Comparison of ENCODE assay signal across 1 fruit fly cellular context in the genomic region with DNA sequence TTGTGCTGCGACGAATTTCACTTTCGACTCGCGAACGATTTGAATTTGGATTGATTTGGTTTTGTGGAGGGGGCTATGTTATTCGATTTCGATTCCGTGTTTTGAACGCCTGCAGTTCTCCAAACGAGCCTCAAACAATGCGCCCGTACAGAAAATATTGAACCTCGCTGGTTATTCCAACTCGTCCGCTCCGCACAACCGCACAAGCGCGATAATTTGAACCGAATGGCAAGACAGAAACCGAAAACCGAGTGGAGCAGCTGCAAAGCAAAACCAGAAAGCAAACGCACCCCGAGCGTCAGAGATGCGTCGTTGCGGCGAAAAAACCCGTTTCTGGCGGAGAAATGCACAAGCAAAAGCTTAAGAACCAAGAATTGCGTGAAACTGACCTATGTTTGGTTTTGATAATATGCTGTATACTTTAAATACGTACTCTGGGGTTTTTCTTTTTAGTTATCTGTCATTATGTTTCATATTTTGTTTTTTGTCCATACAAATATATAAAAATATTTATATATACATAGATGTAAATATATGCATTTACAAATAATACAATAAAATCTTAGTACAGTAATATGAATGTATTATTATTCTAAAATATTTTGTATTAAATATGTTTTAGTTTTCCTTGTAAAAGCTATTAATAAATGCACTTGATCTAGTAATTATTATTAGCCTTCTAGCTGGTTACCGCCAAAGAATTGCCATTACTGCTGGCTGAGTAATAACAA.
A peak's percentile ranks its signal among the peaks of the same experiment; 100 is the strongest.
TF ChIP-seq lines count a peak whose summit lies in the region.

Gene Dyrk2, minus strand, starts transcription at position 231 of the 731 bp plus-strand sequence.

TF ChIP-seq in whole organism, embryonic, 481 proteins besides CTCF, POLR2A, EP300 and RAD21 (continued from another document and continues in another):
- no peak for TF ChIP-seq Mrtf (GFP tag; IDR thresholded peaks at IDR 0.05; lab: Robert Waterston, UW)
- TF ChIP-seq CG10321 (GFP tag; IDR thresholded peaks at IDR 0.05; lab: Robert Waterston, UW), result no peak; the same call in 1 of the 2 replicates
- TF ChIP-seq CG11504 (tag; optimal IDR thresholded peaks at IDR 0.05; lab: Kevin White, UChicago), result peak; percentile 63
- peak; percentile 32; the same call in 1 of the 4 replicates for TF ChIP-seq Gug (GFP tag; IDR thresholded peaks at IDR 0.05; lab: Robert Waterston, UW)
- no peak for TF ChIP-seq CG10654 (GFP tag; optimal IDR thresholded peaks at IDR 0.05; lab: Kevin White, UChicago)
- TF ChIP-seq Oli (tag; optimal IDR thresholded peaks at IDR 0.05; lab: Kevin White, UChicago), result peak; percentile 36
- TF ChIP-seq stwl (tag; optimal IDR thresholded peaks at IDR 0.05; lab: Kevin White, UChicago), result peak; percentile 43
- TF ChIP-seq CG12104 (GFP tag; optimal IDR thresholded peaks at IDR 0.05; lab: Kevin White, UChicago), result peak; percentile 21
- no peak for TF ChIP-seq CG4730 (GFP tag; IDR thresholded peaks at IDR 0.05; lab: Robert Waterston, UW)
- TF ChIP-seq z (GFP tag; IDR thresholded peaks at IDR 0.05; lab: Robert Waterston, UW), result peak; percentile 81
- no peak for TF ChIP-seq CG16863 (GFP tag; optimal IDR thresholded peaks at IDR 0.05; lab: Kevin White, UChicago)
- TF ChIP-seq wek (GFP tag; optimal IDR thresholded peaks at IDR 0.05; lab: Kevin White, UChicago), result peak; percentile 40
- TF ChIP-seq CG3847 (GFP tag; IDR thresholded peaks at IDR 0.05; lab: Robert Waterston, UW), result no peak
- no peak for TF ChIP-seq crc (GFP tag; optimal IDR thresholded peaks at IDR 0.05; lab: Kevin White, UChicago)
- TF ChIP-seq sc (optimal IDR thresholded peaks at IDR 0.05; lab: Kevin White, UChicago), result no peak
- TF ChIP-seq sc (GFP tag; optimal IDR thresholded peaks at IDR 0.05; lab: Kevin White, UChicago), result peak; percentile 31
- TF ChIP-seq Nf-YA (GFP tag; IDR thresholded peaks at IDR 0.05; lab: Robert Waterston, UW), result no peak
- TF ChIP-seq CG2202 (tag; optimal IDR thresholded peaks at IDR 0.05; lab: Kevin White, UChicago), result no peak
- no peak for TF ChIP-seq Dfd (GFP tag; optimal IDR thresholded peaks at IDR 0.05; lab: Kevin White, UChicago)
- TF ChIP-seq Rx (GFP tag; IDR thresholded peaks at IDR 0.05; lab: Robert Waterston, UW), result no peak
- no peak for TF ChIP-seq Neu2 (GFP tag; optimal IDR thresholded peaks at IDR 0.05; lab: Kevin White, UChicago; ENCODE audit: borderline replicate concordance)
- peak; percentile 69 for TF ChIP-seq gem (tag; optimal IDR thresholded peaks at IDR 0.05; lab: Kevin White, UChicago)
- no peak for TF ChIP-seq D (optimal IDR thresholded peaks at IDR 0.05; lab: Kevin White, UChicago)
- TF ChIP-seq D (GFP tag; optimal IDR thresholded peaks at IDR 0.05; lab: Kevin White, UChicago), result peak; percentile 45
- TF ChIP-seq BEAF-32 (GFP tag; optimal IDR thresholded peaks at IDR 0.05; lab: Kevin White, UChicago), result no peak
- no peak for TF ChIP-seq fd96Cb (tag; optimal IDR thresholded peaks at IDR 0.05; lab: Kevin White, UChicago)
- peak; percentile 42 for TF ChIP-seq gsb-n (tag; optimal IDR thresholded peaks at IDR 0.05; lab: Kevin White, UChicago)
- no peak for TF ChIP-seq dati (GFP tag; IDR thresholded peaks at IDR 0.05; lab: Robert Waterston, UW)
- peak; percentile 57; the same call in 1 of the 2 replicates for TF ChIP-seq amos (GFP tag; IDR thresholded peaks at IDR 0.05; lab: Robert Waterston, UW; ENCODE audit: partially characterized antibody)
- TF ChIP-seq row (GFP tag; IDR thresholded peaks at IDR 0.05; lab: Robert Waterston, UW), result peak; percentile 93
- no peak for TF ChIP-seq Hmx (GFP tag; optimal IDR thresholded peaks at IDR 0.05; lab: Kevin White, UChicago)
- TF ChIP-seq CG16815 (GFP tag; optimal IDR thresholded peaks at IDR 0.05; lab: Kevin White, UChicago), result no peak
- TF ChIP-seq CG18011 (GFP tag; optimal IDR thresholded peaks at IDR 0.05; lab: Kevin White, UChicago), result no peak
- TF ChIP-seq CG4424 (GFP tag; optimal IDR thresholded peaks at IDR 0.05; lab: Kevin White, UChicago), result peak; percentile 24
- TF ChIP-seq Myb (GFP tag; optimal IDR thresholded peaks at IDR 0.05; lab: Kevin White, UChicago), result peak; percentile 8
- peak; percentile 4 for TF ChIP-seq pros (GFP tag; optimal IDR thresholded peaks at IDR 0.05; lab: Kevin White, UChicago)
- peak; percentile 54 for TF ChIP-seq ash1 (GFP tag; optimal IDR thresholded peaks at IDR 0.05; lab: Kevin White, UChicago)
- TF ChIP-seq H2.0 (GFP tag; IDR thresholded peaks at IDR 0.05; lab: Robert Waterston, UW), result no peak
- TF ChIP-seq CG15696 (tag; optimal IDR thresholded peaks at IDR 0.05; lab: Kevin White, UChicago), result no peak
- TF ChIP-seq CG10462 (GFP tag; optimal IDR thresholded peaks at IDR 0.05; lab: Kevin White, UChicago), result no peak
- no peak for TF ChIP-seq Doc2 (GFP tag; IDR thresholded peaks at IDR 0.05; lab: Robert Waterston, UW)
- TF ChIP-seq CG4360 (GFP tag; IDR thresholded peaks at IDR 0.05; lab: Robert Waterston, UW), result 0 out of 2 replicates have a peak, but pooled peaks have one; percentile 30
- no peak for TF ChIP-seq pum (GFP tag; optimal IDR thresholded peaks at IDR 0.05; lab: Kevin White, UChicago)
- peak; percentile 19 for TF ChIP-seq HHEX (GFP tag; optimal IDR thresholded peaks at IDR 0.05; lab: Kevin White, UChicago)
- no peak for TF ChIP-seq jumu (GFP tag; optimal IDR thresholded peaks at IDR 0.05; lab: Kevin White, UChicago)
- TF ChIP-seq C15 (GFP tag; IDR thresholded peaks at IDR 0.05; lab: Robert Waterston, UW), result no peak
- TF ChIP-seq bbx (GFP tag; IDR thresholded peaks at IDR 0.05; lab: Robert Waterston, UW; ENCODE audit: partially characterized antibody), result peak; percentile 76
- peak; percentile 51; the same call in 1 of the 3 replicates for TF ChIP-seq zfh1 (GFP tag; IDR thresholded peaks at IDR 0.05; lab: Robert Waterston, UW)
- no peak for TF ChIP-seq gfzf (GFP tag; optimal IDR thresholded peaks at IDR 0.05; lab: Kevin White, UChicago)
- TF ChIP-seq sr (GFP tag; IDR thresholded peaks at IDR 0.05; lab: Robert Waterston, UW), result no peak; the same call in 2 of the 3 replicates
- peak; percentile 17 for TF ChIP-seq BtbVII (GFP tag; optimal IDR thresholded peaks at IDR 0.05; lab: Kevin White, UChicago)
- TF ChIP-seq CG15269 (tag; optimal IDR thresholded peaks at IDR 0.05; lab: Kevin White, UChicago), result no peak
- TF ChIP-seq CG9876 (GFP tag; optimal IDR thresholded peaks at IDR 0.05; lab: Kevin White, UChicago), result no peak
- peak; percentile 48 for TF ChIP-seq CG7839 (tag; optimal IDR thresholded peaks at IDR 0.05; lab: Kevin White, UChicago)
- TF ChIP-seq CG1529 (GFP tag; optimal IDR thresholded peaks at IDR 0.05; lab: Kevin White, UChicago), result no peak
- TF ChIP-seq exex (tag; optimal IDR thresholded peaks at IDR 0.05; lab: Kevin White, UChicago), result no peak
- TF ChIP-seq CG8944 (GFP tag; optimal IDR thresholded peaks at IDR 0.05; lab: Kevin White, UChicago), result no peak
- TF ChIP-seq hbn (GFP tag; IDR thresholded peaks at IDR 0.05; lab: Robert Waterston, UW; ENCODE audit: partially characterized antibody), result no peak
- no peak for TF ChIP-seq CG6683 (GFP tag; optimal IDR thresholded peaks at IDR 0.05; lab: Kevin White, UChicago)
- peak; percentile 45 for TF ChIP-seq cwo (GFP tag; optimal IDR thresholded peaks at IDR 0.05; lab: Kevin White, UChicago)
- TF ChIP-seq CG15011 (GFP tag; optimal IDR thresholded peaks at IDR 0.05; lab: Kevin White, UChicago), result no peak
- no peak; the same call in 2 of the 3 replicates for TF ChIP-seq CG11093 (GFP tag; IDR thresholded peaks at IDR 0.05; lab: Robert Waterston, UW)
- no peak for TF ChIP-seq CG31365 (tag; optimal IDR thresholded peaks at IDR 0.05; lab: Kevin White, UChicago)
- peak; percentile 30 for TF ChIP-seq CrebB (tag; optimal IDR thresholded peaks at IDR 0.05; lab: Kevin White, UChicago)
- peak; percentile 24 for TF ChIP-seq ATbp (GFP tag; optimal IDR thresholded peaks at IDR 0.05; lab: Kevin White, UChicago)
- TF ChIP-seq CG17912 (GFP tag; optimal IDR thresholded peaks at IDR 0.05; lab: Kevin White, UChicago), result no peak
- peak; percentile 21 for TF ChIP-seq fd3F (GFP tag; optimal IDR thresholded peaks at IDR 0.05; lab: Kevin White, UChicago)
- no peak for TF ChIP-seq Bdp1 (GFP tag; optimal IDR thresholded peaks at IDR 0.05; lab: Kevin White, UChicago)
- peak; percentile 25; the same call in 1 of the 2 replicates for TF ChIP-seq Scr (GFP tag; IDR thresholded peaks at IDR 0.05; lab: Robert Waterston, UW; ENCODE audit: partially characterized antibody)
- TF ChIP-seq Atf3 (GFP tag; optimal IDR thresholded peaks at IDR 0.05; lab: Kevin White, UChicago), result no peak
- peak; percentile 9 for TF ChIP-seq CG17186 (GFP tag; optimal IDR thresholded peaks at IDR 0.05; lab: Kevin White, UChicago)
- 0 out of 2 replicates have a peak, but pooled peaks have one; percentile 49 for TF ChIP-seq ato (GFP tag; IDR thresholded peaks at IDR 0.05; lab: Robert Waterston, UW; ENCODE audit: partially characterized antibody)
- TF ChIP-seq CG43689 (GFP tag; IDR thresholded peaks at IDR 0.05; lab: Robert Waterston, UW), result no peak
- 0 out of 2 replicates have a peak, but pooled peaks have one; percentile 27 for TF ChIP-seq CG32767 (GFP tag; IDR thresholded peaks at IDR 0.05; lab: Robert Waterston, UW)
- no peak for TF ChIP-seq Doc3 (GFP tag; IDR thresholded peaks at IDR 0.05; lab: Robert Waterston, UW; ENCODE audit: partially characterized antibody)
- TF ChIP-seq trem (tag; optimal IDR thresholded peaks at IDR 0.05; lab: Kevin White, UChicago), result no peak
- TF ChIP-seq insv (GFP tag; optimal IDR thresholded peaks at IDR 0.05; lab: Kevin White, UChicago), result no peak
- TF ChIP-seq dysf (GFP tag; IDR thresholded peaks at IDR 0.05; lab: Robert Waterston, UW), result peak; percentile 41; the same call in 1 of the 3 replicates
- TF ChIP-seq CG14710 (tag; optimal IDR thresholded peaks at IDR 0.05; lab: Kevin White, UChicago), result peak; percentile 42
- TF ChIP-seq bcd (GFP tag; optimal IDR thresholded peaks at IDR 0.05; lab: Kevin White, UChicago), result peak; percentile 23
- TF ChIP-seq Dip3 (GFP tag; optimal IDR thresholded peaks at IDR 0.05; lab: Kevin White, UChicago), result no peak
- no peak for TF ChIP-seq CG12219 (GFP tag; optimal IDR thresholded peaks at IDR 0.05; lab: Kevin White, UChicago)
- no peak for TF ChIP-seq tin (GFP tag; optimal IDR thresholded peaks at IDR 0.05; lab: Kevin White, UChicago)
- TF ChIP-seq CG12659 (GFP tag; optimal IDR thresholded peaks at IDR 0.05; lab: Kevin White, UChicago), result peak; percentile 60
- peak; percentile 37 for TF ChIP-seq Fer3 (tag; optimal IDR thresholded peaks at IDR 0.05; lab: Kevin White, UChicago)
- no peak for TF ChIP-seq CG7963 (GFP tag; IDR thresholded peaks at IDR 0.05; lab: Robert Waterston, UW; ENCODE audit: partially characterized antibody)
- TF ChIP-seq grau (tag; optimal IDR thresholded peaks at IDR 0.05; lab: Kevin White, UChicago), result peak; percentile 58
- peak in 1 of 2 experiments; percentile 34 for TF ChIP-seq Pdp1 (GFP tag; optimal IDR thresholded peaks at IDR 0.05; lab: Kevin White, UChicago)
- TF ChIP-seq sima (GFP tag; optimal IDR thresholded peaks at IDR 0.05; lab: Kevin White, UChicago), result no peak
- TF ChIP-seq org-1 (GFP tag; optimal IDR thresholded peaks at IDR 0.05; lab: Kevin White, UChicago), result no peak
- peak; percentile 14 for TF ChIP-seq unpg (GFP tag; optimal IDR thresholded peaks at IDR 0.05; lab: Kevin White, UChicago)
- TF ChIP-seq ttk (GFP tag; IDR thresholded peaks at IDR 0.05; lab: Robert Waterston, UW), result 0 out of 2 replicates have a peak, but pooled peaks have one; percentile 9
- peak; percentile 30 for TF ChIP-seq Ssrp (tag; optimal IDR thresholded peaks at IDR 0.05; lab: Kevin White, UChicago)
- TF ChIP-seq PHDP (tag; optimal IDR thresholded peaks at IDR 0.05; lab: Kevin White, UChicago), result no peak
- peak; percentile 56 for TF ChIP-seq CG12071 (GFP tag; optimal IDR thresholded peaks at IDR 0.05; lab: Kevin White, UChicago)
- TF ChIP-seq CG17359 (tag; optimal IDR thresholded peaks at IDR 0.05; lab: Kevin White, UChicago), result peak; percentile 42
- TF ChIP-seq Xrp1 (GFP tag; IDR thresholded peaks at IDR 0.05; lab: Robert Waterston, UW), result peak; percentile 47; the same call in 1 of the 2 replicates
- no peak for TF ChIP-seq H15 (GFP tag; IDR thresholded peaks at IDR 0.05; lab: Robert Waterston, UW)
- TF ChIP-seq ci (GFP tag; IDR thresholded peaks at IDR 0.05; lab: Robert Waterston, UW), result peak; percentile 85
- no peak for TF ChIP-seq CG18476 (GFP tag; optimal IDR thresholded peaks at IDR 0.05; lab: Kevin White, UChicago)
- no peak for TF ChIP-seq salm (tag; optimal IDR thresholded peaks at IDR 0.05; lab: Kevin White, UChicago)
- peak; percentile 39 for TF ChIP-seq da (GFP tag; optimal IDR thresholded peaks at IDR 0.05; lab: Kevin White, UChicago)
- no peak for TF ChIP-seq Sin3A (optimal IDR thresholded peaks at IDR 0.05; lab: Kevin White, UChicago)
- TF ChIP-seq ac (GFP tag; optimal IDR thresholded peaks at IDR 0.05; lab: Kevin White, UChicago), result peak; percentile 63
- no peak for TF ChIP-seq CG8478 (optimal IDR thresholded peaks at IDR 0.05; lab: Kevin White, UChicago)
- TF ChIP-seq Elba2 (GFP tag; optimal IDR thresholded peaks at IDR 0.05; lab: Kevin White, UChicago), result no peak
- no peak for TF ChIP-seq CG30431 (GFP tag; optimal IDR thresholded peaks at IDR 0.05; lab: Kevin White, UChicago)
- TF ChIP-seq ro (GFP tag; IDR thresholded peaks at IDR 0.05; lab: Robert Waterston, UW), result no peak
- peak; percentile 84 for TF ChIP-seq HLHmδ (GFP tag; optimal IDR thresholded peaks at IDR 0.05; lab: Kevin White, UChicago)
- peak; percentile 36 for TF ChIP-seq CG2120 (GFP tag; optimal IDR thresholded peaks at IDR 0.05; lab: Kevin White, UChicago)
- peak; percentile 19 for TF ChIP-seq CG17802 (tag; optimal IDR thresholded peaks at IDR 0.05; lab: Kevin White, UChicago)
- no peak for TF ChIP-seq Sry-δ (GFP tag; optimal IDR thresholded peaks at IDR 0.05; lab: Kevin White, UChicago)
- TF ChIP-seq pan (optimal IDR thresholded peaks at IDR 0.05; lab: Kevin White, UChicago), result no peak
- peak in 1 of 2 experiments; percentile 43 for TF ChIP-seq pan (GFP tag; optimal IDR thresholded peaks at IDR 0.05 in 1 of 2, IDR thresholded peaks at IDR 0.05 in 1 of 2)
- peak; percentile 21 for TF ChIP-seq zf30C (GFP tag; optimal IDR thresholded peaks at IDR 0.05; lab: Kevin White, UChicago)
- TF ChIP-seq aop (GFP tag; IDR thresholded peaks at IDR 0.05; lab: Robert Waterston, UW), result no peak
- peak; percentile 99 for TF ChIP-seq Jarid2 (GFP tag; optimal IDR thresholded peaks at IDR 0.05; lab: Kevin White, UChicago)
- peak; percentile 9 for TF ChIP-seq CG6813 (GFP tag; optimal IDR thresholded peaks at IDR 0.05; lab: Kevin White, UChicago)
- peak in 1 of 3 experiments; percentile 55 for TF ChIP-seq lola (GFP tag; optimal IDR thresholded peaks at IDR 0.05; lab: Kevin White, UChicago)
- no peak for TF ChIP-seq disco-r (GFP tag; optimal IDR thresholded peaks at IDR 0.05; lab: Kevin White, UChicago)
- peak; percentile 47; the same call in 1 of the 2 replicates for TF ChIP-seq CG13287 (GFP tag; IDR thresholded peaks at IDR 0.05; lab: Robert Waterston, UW; ENCODE audit: partially characterized antibody)
- no peak for TF ChIP-seq ase (GFP tag; IDR thresholded peaks at IDR 0.05; lab: Robert Waterston, UW)
